Worm (Caenorhabditis elegans) whole organism, L2 larva: ENCODE data around the gene dod-17.

ENCODE experiments used
- ama-1 ChIP-seq: fragments of 150-350 bp; optimal IDR thresholded peaks from 2 replicates; lab custom pipeline; 2018; ENCODE audit warnings: inconsistent platforms
- crh-2 ChIP-seq: sonication (generic microtip); optimal IDR thresholded peaks from 2 replicates; lab custom pipeline; 2017; ENCODE audit warnings: missing biosample characterization, missing genetic modification characterization
- dmd-4 ChIP-seq: sonication (generic microtip); optimal IDR thresholded peaks from 2 replicates; lab custom pipeline; 2017; ENCODE audit warnings: missing biosample characterization, missing genetic modification characterization
- egl-27 ChIP-seq: sonication (generic microtip); optimal IDR thresholded peaks from 3 replicates; lab custom pipeline; 2017; ENCODE audit warnings: missing biosample characterization, missing genetic modification reagents, missing genetic modification characterization
- lin-11 ChIP-seq: fragments of 150-350 bp; sonication (generic microtip); optimal IDR thresholded peaks from 2 replicates; lab custom pipeline; 2014; ENCODE audit warnings: missing biosample characterization, missing genetic modification characterization, inconsistent platforms, mixed read lengths
- lin-13 ChIP-seq: fragments of 150-350 bp; optimal IDR thresholded peaks from 2 replicates; lab custom pipeline; 2014; ENCODE audit warnings: missing biosample characterization, missing genetic modification reagents, missing genetic modification characterization
- mbf-1 ChIP-seq: sonication (generic microtip); optimal IDR thresholded peaks from 2 replicates; lab custom pipeline; 2017; ENCODE audit warnings: missing biosample characterization, missing genetic modification characterization
- nhr-11 ChIP-seq: fragments of 150-350 bp; optimal IDR thresholded peaks from 2 replicates; lab custom pipeline; 2014; ENCODE audit warnings: missing biosample characterization, missing genetic modification characterization
- sem-4 ChIP-seq: fragments of 150-350 bp; optimal IDR thresholded peaks from 2 replicates; lab custom pipeline; 2014; ENCODE audit warnings: missing biosample characterization, missing genetic modification reagents, missing genetic modification characterization
- skn-1 ChIP-seq: sonication (generic microtip); optimal IDR thresholded peaks from 2 replicates; lab custom pipeline; 2017; ENCODE audit warnings: missing biosample characterization, missing genetic modification characterization
- sma-9 ChIP-seq, 2 experiments: fragments of 150-350 bp in 1 of 2; sonication (generic microtip) in 1 of 2; optimal IDR thresholded peaks; 2 replicates each; lab custom pipeline; 2014 to 2016; ENCODE audit warnings: missing genetic modification characterization in 2 of 2, mild to moderate bottlenecking in 1 of 2, missing biosample characterization in 1 of 2, missing compliant biosample characterization in 1 of 2, missing genetic modification reagents in 1 of 2, moderate library complexity in 1 of 2
- unc-62 ChIP-seq: fragments of 150-350 bp; optimal IDR thresholded peaks from 2 replicates; lab custom pipeline; 2014; ENCODE audit warnings: missing biosample characterization, missing genetic modification reagents, missing genetic modification characterization

ce11 chrIV:12990638-12991037 is 14.5 kb downstream of the dod-17 start:
- TF ChIP-seq mbf-1 (tag; lab: Kevin White, UChicago) (no peak), sma-9 (GFP tag; optimal IDR thresholded peaks at IDR 0.05; lab: Kevin White, UChicago) (no peak), sma-9 (tag; optimal IDR thresholded peaks at IDR 0.05; lab: Kevin White, UChicago) (no peak), crh-2 (no peak), lin-13 (GFP tag; lab: Kevin White, UChicago) (no peak), egl-27 (no peak), unc-62 (no peak), lin-11 (tag; lab: Kevin White, UChicago) (no peak), ama-1 (no peak), sem-4 (no peak), skn-1 (tag; lab: Kevin White, UChicago) (no peak), dmd-4 (tag; lab: Kevin White, UChicago) (no peak), nhr-11 (no peak)
